Worm (Caenorhabditis elegans) whole organism, early embryonic: ENCODE results near the gene srv-14.

Source experiments
- aly-1 ChIP-seq: sonication (generic microtip); optimal IDR thresholded peaks from 2 replicates; lab custom pipeline; 2016; ENCODE audit warnings: missing genetic modification characterization, missing compliant biosample characterization
- ama-1 ChIP-seq: fragments of 150-350 bp; optimal IDR thresholded peaks from 2 replicates; lab custom pipeline; 2014
- ceh-36 ChIP-seq: sonication (generic microtip); optimal IDR thresholded peaks from 2 replicates; lab custom pipeline; 2016; ENCODE audit warnings: missing genetic modification characterization, inconsistent platforms, missing compliant biosample characterization
- ets-7 ChIP-seq: sonication (generic microtip); optimal IDR thresholded peaks from 2 replicates; lab custom pipeline; 2016; ENCODE audit warnings: missing genotype, missing genetic modification characterization, missing compliant biosample characterization
- flt-1 ChIP-seq: fragments of 200-800 bp; sonication (Bioruptor generic); IDR thresholded peaks from 2 replicates; pipeline ENCODE4 v1.3.6; 2022; ENCODE audit warnings: missing genetic modification characterization, missing compliant biosample characterization
- hnd-1 ChIP-seq: sonication (generic microtip); optimal IDR thresholded peaks from 2 replicates; lab custom pipeline; 2016; ENCODE audit warnings: missing genetic modification characterization, missing compliant biosample characterization
- sea-1 ChIP-seq: fragments of 200-800 bp; sonication (Bioruptor generic); conservative IDR thresholded peaks from 2 replicates; pipeline ENCODE4 v1.3.6; 2022; ENCODE audit warnings: missing genetic modification characterization, missing compliant biosample characterization
- tbx-11 ChIP-seq: fragments of 200-800 bp; sonication (Bioruptor generic); IDR thresholded peaks from 2 replicates; pipeline ENCODE4 v1.3.6; 2022; ENCODE audit warnings: missing genetic modification characterization, missing compliant biosample characterization
- tbx-37 ChIP-seq: fragments of 200-800 bp; sonication (Bioruptor generic); conservative IDR thresholded peaks from 2 replicates; pipeline ENCODE4 v1.3.6; 2022; ENCODE audit warnings: missing genetic modification reagents, missing genetic modification characterization, missing compliant biosample characterization
- tra-4 ChIP-seq: sonication (generic microtip); optimal IDR thresholded peaks from 2 replicates; lab custom pipeline; 2017; ENCODE audit warnings: missing genetic modification characterization, missing compliant biosample characterization

DNA sequence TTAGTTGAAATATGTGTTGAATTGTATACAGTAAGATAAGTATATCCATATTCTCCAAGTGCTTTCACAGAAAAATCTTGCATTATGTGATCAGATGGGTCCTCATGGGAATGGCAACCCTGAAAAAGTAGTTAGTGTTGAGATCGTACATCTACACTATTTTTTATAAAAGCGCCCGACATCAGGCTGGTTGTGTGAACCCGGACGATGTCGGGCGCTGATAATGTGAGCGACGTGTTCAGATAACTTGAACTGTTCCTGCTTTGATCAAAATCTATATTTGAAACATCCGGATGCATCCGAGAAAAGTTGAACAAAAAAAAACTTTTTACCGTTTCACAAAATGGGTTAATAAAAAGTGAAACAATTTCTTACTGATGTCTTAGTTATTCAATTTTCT, 21.0 kb upstream of the srv-14 start:
- TF ChIP-seq ets-7 (tag; lab: Kevin White, UChicago) (no peak), ama-1 (lab: Kevin White, UChicago) (no peak), aly-1 (tag; lab: Kevin White, UChicago) (no peak), tra-4 (tag; lab: Kevin White, UChicago) (no peak), ceh-36 (tag; lab: Kevin White, UChicago) (no peak), tbx-37 (GFP tag; lab: Robert Waterston, UW) (no peak), flt-1 (GFP tag; lab: Robert Waterston, UW) (no peak), sea-1 (GFP tag; lab: Robert Waterston, UW) (no peak), tbx-11 (GFP tag; lab: Robert Waterston, UW) (no peak), hnd-1 (tag; lab: Kevin White, UChicago) (no peak)
